Worm (Caenorhabditis elegans): ENCODE data around the gene mrps-11.

ce11 chrV:12460583-12460982, 33.8 kb downstream of the mrps-11 start:
- no peak for TF ChIP-seq egl-27 (tag; optimal IDR thresholded peaks at IDR 0.05)
- no peak for TF ChIP-seq skn-1 (tag; optimal IDR thresholded peaks at IDR 0.05)
